Fruit fly (Drosophila melanogaster): ENCODE data around the gene CG31464.

DNA sequence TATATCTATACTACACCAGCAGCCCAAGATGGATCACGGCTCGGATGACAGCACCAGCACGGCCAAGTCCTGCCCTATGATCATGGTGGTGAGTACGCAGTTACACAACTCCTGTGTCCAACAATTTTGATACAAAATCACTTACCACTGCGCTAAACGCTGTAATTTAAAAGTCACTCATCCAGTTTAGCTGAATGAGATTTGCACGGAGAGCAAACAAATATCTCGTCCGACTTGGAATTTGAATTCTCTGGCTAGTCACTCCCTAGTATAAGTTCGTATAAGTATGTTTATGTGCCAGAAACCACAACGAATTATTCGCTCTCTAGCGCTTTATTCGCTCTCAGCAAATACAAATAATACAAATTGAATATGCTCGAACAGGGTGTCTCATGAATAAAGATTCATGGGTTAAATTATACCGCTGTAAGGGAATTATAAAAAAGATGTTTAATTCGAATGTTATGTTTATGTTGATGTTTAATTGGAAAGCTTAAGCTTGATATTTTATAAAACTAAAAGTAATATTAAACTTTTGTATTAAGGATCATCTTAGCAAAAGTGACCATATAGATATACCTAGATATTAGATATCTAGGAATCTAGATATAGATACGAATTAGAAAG lies 26.8 kb downstream of the CG31464 start:
- TF ChIP-seq ttk (GFP tag; IDR thresholded peaks at IDR 0.05), result no peak
- no peak for TF ChIP-seq CG6175 (GFP tag; IDR thresholded peaks at IDR 0.05)
- no peak for TF ChIP-seq vnd (GFP tag; IDR thresholded peaks at IDR 0.05; ENCODE audit: partially characterized antibody)
- TF ChIP-seq dan (GFP tag; IDR thresholded peaks at IDR 0.05), result no peak
- peak; percentile 48; the same call in 1 of the 2 replicates for TF ChIP-seq CG32532 (GFP tag; IDR thresholded peaks at IDR 0.05)
- no peak for TF ChIP-seq z (GFP tag; IDR thresholded peaks at IDR 0.05)
- TF ChIP-seq CG34224 (GFP tag; IDR thresholded peaks at IDR 0.05; ENCODE audit: partially characterized antibody), result no peak
- no peak for TF ChIP-seq zen (tag; optimal IDR thresholded peaks at IDR 0.05)
